Fruit fly (Drosophila melanogaster) whole organism, embryonic: ENCODE data around the gene smid.

Experiments used
- B-H2 ChIP-seq: fragments of 200-800 bp; sonication (Bioruptor generic); optimal IDR thresholded peaks from 2 replicates; lab custom pipeline; 2018; ENCODE audit warnings: missing biosample characterization, mild to moderate bottlenecking, missing genetic modification characterization
- BtbVII ChIP-seq: fragments of 200-800 bp; sonication (Bioruptor generic); optimal IDR thresholded peaks from 3 replicates; lab custom pipeline; 2017; ENCODE audit warnings: missing biosample characterization, mild to moderate bottlenecking, missing genetic modification characterization
- CG11560 ChIP-seq: fragments of 200-800 bp; sonication (Bioruptor generic); IDR thresholded peaks from 3 replicates; pipeline ENCODE4 v1.3.6; 2022; ENCODE audit warnings: missing biosample characterization, missing genetic modification characterization
- CG11695 ChIP-seq: fragments of 200-800 bp; sonication (Bioruptor generic); IDR thresholded peaks from 3 replicates; pipeline ENCODE4 v1.3.6; 2022; ENCODE audit warnings: missing biosample characterization, missing genetic modification characterization
- CG14965 ChIP-seq: fragments of 200-800 bp; sonication (Bioruptor generic); optimal IDR thresholded peaks from 2 replicates; lab custom pipeline; 2016; ENCODE audit warnings: missing biosample characterization, missing genetic modification characterization, borderline replicate concordance
- CG1529 ChIP-seq: fragments of 200-800 bp; sonication (Bioruptor generic); optimal IDR thresholded peaks from 3 replicates; lab custom pipeline; 2018; ENCODE audit warnings: missing biosample characterization, missing genetic modification characterization
- CG16813 ChIP-seq: fragments of 200-800 bp; sonication (Bioruptor generic); IDR thresholded peaks from 3 replicates; pipeline ENCODE4 v1.3.6; 2022; ENCODE audit warnings: missing biosample characterization, missing genetic modification characterization; ENCODE audit not compliant: partially characterized antibody
- CG17802 ChIP-seq: fragments of 200-800 bp; sonication (Bioruptor generic); optimal IDR thresholded peaks from 2 replicates; lab custom pipeline; 2018; ENCODE audit warnings: missing biosample characterization, mild to moderate bottlenecking, missing genetic modification characterization, moderate library complexity
- CG17829 ChIP-seq: fragments of 200-800 bp; optimal IDR thresholded peaks from 2 replicates; lab custom pipeline; 2019; ENCODE audit warnings: missing biosample characterization, mild to moderate bottlenecking, missing genetic modification characterization, moderate library complexity
- CG18599 ChIP-seq: fragments of 200-800 bp; sonication (Bioruptor generic); optimal IDR thresholded peaks from 3 replicates; lab custom pipeline; 2017; ENCODE audit warnings: missing biosample characterization, missing genetic modification characterization, mild to moderate bottlenecking, moderate library complexity, missing genetic modification reagents
- CG2116 ChIP-seq: fragments of 200-800 bp; sonication (Bioruptor generic); optimal IDR thresholded peaks from 3 replicates; lab custom pipeline; 2018; ENCODE audit warnings: missing biosample characterization, mild to moderate bottlenecking, missing genetic modification characterization
- CG2889 ChIP-seq: fragments of 200-800 bp; sonication (Bioruptor generic); IDR thresholded peaks from 3 replicates; pipeline ENCODE4 v1.3.6; 2022; ENCODE audit warnings: missing biosample characterization, missing genetic modification characterization
- CG3163 ChIP-seq: fragments of 200-800 bp; sonication (Bioruptor generic); optimal IDR thresholded peaks from 3 replicates; lab custom pipeline; 2016; ENCODE audit warnings: missing biosample characterization, missing genetic modification characterization
- CG4730 ChIP-seq: fragments of 200-800 bp; sonication (Bioruptor generic); IDR thresholded peaks from 2 replicates; pipeline ENCODE4 v1.3.6; 2022; ENCODE audit warnings: missing biosample characterization, missing genetic modification characterization
- CG9932 ChIP-seq: fragments of 200-800 bp; sonication (Bioruptor generic); IDR thresholded peaks from 2 replicates; pipeline ENCODE4 v1.3.6; 2022; ENCODE audit warnings: missing biosample characterization, missing genetic modification characterization
- D19B ChIP-seq: fragments of 200-800 bp; sonication (Bioruptor generic); optimal IDR thresholded peaks from 2 replicates; lab custom pipeline; 2017; ENCODE audit warnings: missing biosample characterization, mild to moderate bottlenecking, missing genetic modification characterization
- Dfd ChIP-seq, 2 experiments: fragments of >200 bp; optimal IDR thresholded peaks; 2 replicates each; lab custom pipeline; 2017; ENCODE audit warnings: missing biosample characterization in 2 of 2, missing genetic modification characterization in 2 of 2
- HHEX ChIP-seq: fragments of 200-800 bp; sonication (Bioruptor generic); optimal IDR thresholded peaks from 3 replicates; lab custom pipeline; 2017; ENCODE audit warnings: missing biosample characterization, mild to moderate bottlenecking, missing genetic modification characterization, missing genetic modification reagents
- HLH4C ChIP-seq: fragments of 200-800 bp; sonication (Bioruptor generic); IDR thresholded peaks from 3 replicates; pipeline ENCODE4 v1.3.6; 2022; ENCODE audit warnings: missing biosample characterization, missing genetic modification characterization; ENCODE audit not compliant: partially characterized antibody
- HmgD ChIP-seq: fragments of 200-800 bp; sonication (Bioruptor generic); optimal IDR thresholded peaks from 3 replicates; lab custom pipeline; 2016; ENCODE audit warnings: missing biosample characterization, missing genetic modification characterization
- MBD-R2 ChIP-seq: fragments of 200-800 bp; sonication (Bioruptor generic); IDR thresholded peaks from 2 replicates; pipeline ENCODE4 v1.3.6; 2022; ENCODE audit warnings: missing biosample characterization, missing genetic modification characterization
- Myb ChIP-seq: fragments of 200-800 bp; sonication (Bioruptor generic); optimal IDR thresholded peaks from 2 replicates; lab custom pipeline; 2016; ENCODE audit warnings: missing biosample characterization, missing genetic modification characterization
- Nf-YC ChIP-seq: fragments of 200-800 bp; optimal IDR thresholded peaks from 3 replicates; lab custom pipeline; 2019; ENCODE audit warnings: missing biosample characterization, mild to moderate bottlenecking, missing genetic modification characterization, moderate library complexity
- Sox102F ChIP-seq: fragments of 200-800 bp; sonication (Bioruptor generic); optimal IDR thresholded peaks from 2 replicates; lab custom pipeline; 2018; ENCODE audit warnings: missing biosample characterization, mild to moderate bottlenecking, missing genetic modification characterization, moderate library complexity
- YL-1 ChIP-seq: fragments of 200-800 bp; sonication (Bioruptor generic); optimal IDR thresholded peaks from 3 replicates; lab custom pipeline; 2017; ENCODE audit warnings: missing biosample characterization, mild to moderate bottlenecking, missing genetic modification characterization
- aop ChIP-seq: fragments of 200-800 bp; sonication (Bioruptor generic); IDR thresholded peaks from 2 replicates; pipeline ENCODE4 v1.3.6; 2022; ENCODE audit warnings: missing biosample characterization, missing genetic modification characterization
- chm ChIP-seq: fragments of 200-800 bp; sonication (Bioruptor generic); IDR thresholded peaks from 2 replicates; pipeline ENCODE4 v1.3.6; 2022; ENCODE audit warnings: missing biosample characterization, missing genetic modification characterization
- croc ChIP-seq: fragments of 200-800 bp; sonication (Bioruptor generic); conservative IDR thresholded peaks from 3 replicates; pipeline ENCODE4 v1.3.6; 2022; ENCODE audit warnings: missing biosample characterization, missing genetic modification characterization
- dysf ChIP-seq: fragments of 200-800 bp; sonication (Bioruptor generic); IDR thresholded peaks from 3 replicates; pipeline ENCODE4 v1.3.6; 2022; ENCODE audit warnings: missing biosample characterization, missing genetic modification characterization
- fd3F ChIP-seq: fragments of 200-800 bp; sonication (Bioruptor generic); optimal IDR thresholded peaks from 2 replicates; lab custom pipeline; 2018; ENCODE audit warnings: missing biosample characterization, mild to moderate bottlenecking, missing genetic modification characterization, moderate library complexity
- gcm ChIP-seq: fragments of 200-800 bp; sonication (Bioruptor generic); optimal IDR thresholded peaks from 2 replicates; lab custom pipeline; 2019; ENCODE audit warnings: missing biosample characterization, mild to moderate bottlenecking, missing genetic modification characterization, moderate library complexity
- grn ChIP-seq: fragments of 200-800 bp; sonication (Bioruptor generic); optimal IDR thresholded peaks from 3 replicates; lab custom pipeline; 2017; ENCODE audit warnings: missing biosample characterization, missing genetic modification characterization
- her ChIP-seq: fragments of 200-800 bp; sonication (Bioruptor generic); optimal IDR thresholded peaks from 2 replicates; lab custom pipeline; 2016; ENCODE audit warnings: missing biosample characterization, missing genetic modification characterization
- inv ChIP-seq: fragments of 200-800 bp; sonication (Bioruptor generic); IDR thresholded peaks from 2 replicates; pipeline ENCODE4 v1.3.6; 2022; ENCODE audit warnings: missing biosample characterization, missing genetic modification characterization; ENCODE audit not compliant: partially characterized antibody
- pita ChIP-seq: fragments of 200-800 bp; sonication (Bioruptor generic); optimal IDR thresholded peaks from 2 replicates; lab custom pipeline; 2017; ENCODE audit warnings: missing biosample characterization, mild to moderate bottlenecking, missing genetic modification characterization
- prd ChIP-seq, 3 experiments: fragments of >200 bp in 2 of 3; fragments of 200-800 bp in 1 of 3; sonication (Bioruptor generic) in 1 of 3; optimal IDR thresholded peaks in 2 of 3; IDR thresholded peaks in 1 of 3; 2 replicates in 2 of 3; 3 replicates in 1 of 3; pipeline versions ENCODE4 v1.3.6 to Lab custom; 2017 to 2022; ENCODE audit warnings: missing biosample characterization in 1 of 3, missing genetic modification characterization in 1 of 3
- pum ChIP-seq: fragments of 200-800 bp; sonication (Bioruptor generic); optimal IDR thresholded peaks from 2 replicates; lab custom pipeline; 2016; ENCODE audit warnings: missing biosample characterization, missing genetic modification characterization
- run ChIP-seq: fragments of 200-800 bp; sonication (Bioruptor generic); optimal IDR thresholded peaks from 3 replicates; lab custom pipeline; 2018; ENCODE audit warnings: missing biosample characterization, mild to moderate bottlenecking, missing genetic modification characterization
- scrt ChIP-seq: fragments of 200-800 bp; sonication (Bioruptor generic); optimal IDR thresholded peaks from 2 replicates; lab custom pipeline; 2018; ENCODE audit warnings: missing biosample characterization, mild to moderate bottlenecking, missing genetic modification characterization, moderate library complexity
- sna ChIP-seq: fragments of 200-800 bp; sonication (Bioruptor generic); IDR thresholded peaks from 2 replicates; pipeline ENCODE4 v1.3.6; 2022; ENCODE audit warnings: missing biosample characterization, missing genetic modification characterization; ENCODE audit not compliant: partially characterized antibody
- stwl ChIP-seq: fragments of 200-800 bp; sonication (Bioruptor generic); optimal IDR thresholded peaks from 3 replicates; lab custom pipeline; 2018; ENCODE audit warnings: missing biosample characterization, mild to moderate bottlenecking, missing genetic modification characterization, moderate library complexity
- tll ChIP-seq, 2 experiments: fragments of 200-800 bp in 1 of 2; fragments of >200 bp in 1 of 2; sonication (Bioruptor generic) in 1 of 2; optimal IDR thresholded peaks; 2 replicates each; lab custom pipeline; 2017 to 2019; ENCODE audit warnings: missing biosample characterization in 2 of 2, missing genetic modification characterization in 2 of 2, mild to moderate bottlenecking in 1 of 2, moderate library complexity in 1 of 2
- toy ChIP-seq: fragments of 200-800 bp; sonication (Bioruptor generic); IDR thresholded peaks from 2 replicates; pipeline ENCODE4 v1.3.6; 2022; ENCODE audit warnings: missing biosample characterization, missing genetic modification characterization
- usp ChIP-seq: fragments of >200 bp; optimal IDR thresholded peaks from 2 replicates; lab custom pipeline; 2017; ENCODE audit warnings: missing biosample characterization, missing genetic modification characterization
- zen2 ChIP-seq: fragments of 200-800 bp; sonication (Bioruptor generic); IDR thresholded peaks from 3 replicates; pipeline ENCODE4 v1.3.6; 2022; ENCODE audit warnings: missing biosample characterization, missing genetic modification characterization; ENCODE audit not compliant: partially characterized antibody
- zf30C ChIP-seq: fragments of 200-800 bp; sonication (Bioruptor generic); optimal IDR thresholded peaks from 3 replicates; lab custom pipeline; 2018; ENCODE audit warnings: missing biosample characterization, mild to moderate bottlenecking, missing genetic modification characterization
- zfh1 ChIP-seq: fragments of 200-800 bp; sonication (Bioruptor generic); IDR thresholded peaks from 3 replicates; pipeline ENCODE4 v1.3.6; 2022; ENCODE audit warnings: missing biosample characterization, missing genetic modification characterization
- zfh2 ChIP-seq: fragments of 200-800 bp; sonication (Bioruptor generic); optimal IDR thresholded peaks from 2 replicates; lab custom pipeline; 2016; ENCODE audit warnings: missing biosample characterization, missing genetic modification characterization

Gene smid

DNA sequence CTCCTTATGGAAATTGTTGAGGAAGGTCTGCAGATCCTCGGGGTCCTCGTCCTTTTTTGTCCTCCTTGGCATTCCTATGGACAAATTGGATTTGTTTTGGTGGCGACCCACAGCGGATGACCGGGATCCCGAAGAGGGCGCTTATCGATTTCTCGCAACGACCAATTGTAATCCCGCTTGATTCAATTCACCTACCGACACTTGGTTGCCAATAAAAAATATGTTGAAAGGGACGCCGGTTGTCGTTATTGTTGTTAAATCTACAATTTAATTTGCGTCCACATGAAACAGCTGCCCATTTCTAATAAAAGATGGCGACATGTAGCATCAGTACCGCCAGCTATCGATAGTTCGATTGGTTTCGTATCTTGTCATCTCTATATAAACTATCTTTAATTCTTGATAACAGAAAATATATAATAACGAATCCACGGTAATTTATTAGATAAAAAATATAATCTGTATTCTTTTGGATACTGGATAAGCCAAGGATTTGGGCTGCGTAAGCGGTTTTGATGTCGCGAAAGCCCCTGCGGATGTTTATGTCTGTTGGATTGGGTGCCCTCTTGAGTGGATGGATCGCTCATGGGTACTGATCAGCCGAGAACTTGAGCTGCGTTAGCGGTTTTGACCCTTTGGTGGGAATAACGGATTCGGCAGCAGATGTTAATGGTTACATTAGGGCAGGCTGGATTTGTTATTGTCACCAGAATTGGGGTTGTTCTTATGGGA, 24.9 kb upstream of the smid start, which contains the start of gene CTCF (continued):
- TF ChIP-seq HmgD (GFP tag; lab: Kevin White, UChicago) (no peak), CG1529 (GFP tag; lab: Kevin White, UChicago) (no peak), stwl (tag; lab: Kevin White, UChicago) (peak; percentile 67), inv (GFP tag; lab: Robert Waterston, UW) (peak; percentile 55; the same call in 1 of the 2 replicates), CG11695 (GFP tag; lab: Robert Waterston, UW) (no peak), pum (GFP tag; lab: Kevin White, UChicago) (peak; percentile 14), dysf (GFP tag; lab: Robert Waterston, UW) (peak; percentile 67; the same call in 2 of the 3 replicates), HLH4C (GFP tag; lab: Robert Waterston, UW) (peak; percentile 82), CG2889 (no peak), MBD-R2 (peak; percentile 80), aop (GFP tag; lab: Robert Waterston, UW) (no peak), CG3163 (no peak), Dfd (GFP tag; optimal IDR thresholded peaks at IDR 0.05; lab: Kevin White, UChicago) (no peak), zen2 (GFP tag; lab: Robert Waterston, UW) (peak; percentile 37; the same call in 1 of the 3 replicates), zfh2 (GFP tag; lab: Kevin White, UChicago) (no peak), CG9932 (GFP tag; lab: Robert Waterston, UW) (peak; percentile 43), CG16813 (GFP tag; lab: Robert Waterston, UW) (peak; percentile 77), her (GFP tag; lab: Kevin White, UChicago) (peak; percentile 20), sna (peak; percentile 77), HHEX (GFP tag; lab: Kevin White, UChicago) (no peak), CG4730 (no peak; the same call in 1 of the 2 replicates), pita (GFP tag; lab: Kevin White, UChicago) (no peak), zfh1 (GFP tag; lab: Robert Waterston, UW) (0 out of 3 replicates have a peak, but pooled peaks have one; percentile 32), chm (GFP tag; lab: Robert Waterston, UW) (no peak), Nf-YC (tag; lab: Kevin White, UChicago) (peak; percentile 65), usp (GFP tag; lab: Kevin White, UChicago) (no peak), gcm (peak; percentile 35), tll (GFP tag; optimal IDR thresholded peaks at IDR 0.05; lab: Kevin White, UChicago) (no peak), zf30C (GFP tag; lab: Kevin White, UChicago) (no peak), Myb (GFP tag; lab: Kevin White, UChicago) (peak; percentile 60), toy (GFP tag; lab: Robert Waterston, UW) (no peak), CG17802 (tag; lab: Kevin White, UChicago) (no peak), fd3F (GFP tag; lab: Kevin White, UChicago) (peak; percentile 4), CG17829 (tag; lab: Kevin White, UChicago) (peak; percentile 72), run (tag; lab: Kevin White, UChicago) (no peak), CG18599 (GFP tag; lab: Kevin White, UChicago) (no peak), prd (optimal IDR thresholded peaks at IDR 0.05; lab: Kevin White, UChicago) (no peak), prd (GFP tag; IDR thresholded peaks at IDR 0.05; lab: Robert Waterston, UW) (peak; percentile 80), Sox102F (GFP tag; lab: Kevin White, UChicago) (peak; percentile 57), croc (GFP tag; lab: Robert Waterston, UW) (peak; percentile 55; the same call in 2 of the 3 replicates), CG14965 (GFP tag; lab: Kevin White, UChicago) (no peak), D19B (GFP tag; lab: Kevin White, UChicago) (no peak), B-H2 (GFP tag; lab: Kevin White, UChicago) (no peak), CG11560 (tag; lab: Robert Waterston, UW) (no peak), BtbVII (GFP tag; lab: Kevin White, UChicago) (peak; percentile 32), grn (GFP tag; lab: Kevin White, UChicago) (peak; percentile 53), scrt (GFP tag; lab: Kevin White, UChicago) (no peak), YL-1 (GFP tag; lab: Kevin White, UChicago) (peak; percentile 87), CG2116 (peak; percentile 73)
